Worm (Caenorhabditis elegans) whole organism, L4/young adult: ENCODE results near the gene smrd-1.

Experiments used
- W03F9.2 ChIP-seq: fragments of 150-350 bp; optimal IDR thresholded peaks from 2 replicates; lab custom pipeline; 2014; ENCODE audit warnings: missing biosample characterization, missing genetic modification characterization
- dao-5 ChIP-seq: sonication (generic microtip); optimal IDR thresholded peaks from 2 replicates; lab custom pipeline; 2016; ENCODE audit warnings: missing genotype, missing genetic modification characterization, moderate library complexity, missing compliant biosample characterization
- him-1 ChIP-seq: sonication (generic microtip); optimal IDR thresholded peaks from 2 replicates; lab custom pipeline; 2016; ENCODE audit warnings: missing genotype, missing genetic modification reagents, missing genetic modification characterization, missing compliant biosample characterization

- TF ChIP-seq him-1 (no peak), dao-5 (tag; lab: Kevin White, UChicago) (no peak), W03F9.2 (tag; lab: Kevin White, UChicago) (peak; percentile 7)
These were observed 27.9 kb upstream of the smrd-1 start for ce11 chrIII:10463653-10464052.
